Fruit fly (Drosophila melanogaster): Measurements from ENCODE around the gene Cpr72Eb.

The Cpr72Eb gene

dm6 chr3L:16393700-16394099 is 29.0 kb downstream of the Cpr72Eb start (continued):
- TF ChIP-seq gem (tag; optimal IDR thresholded peaks at IDR 0.05) (no peak), lab (GFP tag; optimal IDR thresholded peaks at IDR 0.05) (peak; percentile 22), luna (GFP tag; optimal IDR thresholded peaks at IDR 0.05) (no peak), Optix (GFP tag; IDR thresholded peaks at IDR 0.05) (no peak), CG17359 (tag; optimal IDR thresholded peaks at IDR 0.05) (no peak), Med (GFP tag) (peak; percentile 41), gfzf (GFP tag; optimal IDR thresholded peaks at IDR 0.05) (no peak), BEAF-32 (GFP tag; optimal IDR thresholded peaks at IDR 0.05) (no peak), CG3847 (GFP tag; IDR thresholded peaks at IDR 0.05) (no peak), CG16815 (GFP tag; optimal IDR thresholded peaks at IDR 0.05) (no peak), ci (GFP tag; IDR thresholded peaks at IDR 0.05) (peak; percentile 11; the same call in 1 of the 3 replicates), run (tag; optimal IDR thresholded peaks at IDR 0.05) (no peak), ato (GFP tag; IDR thresholded peaks at IDR 0.05; ENCODE audit: partially characterized antibody) (no peak), CG4328 (GFP tag; optimal IDR thresholded peaks at IDR 0.05) (no peak), CG6175 (GFP tag; IDR thresholded peaks at IDR 0.05) (peak; percentile 81; the same call in 2 of the 3 replicates), CG8290 (GFP tag; optimal IDR thresholded peaks at IDR 0.05) (no peak), CG8290 (tag; optimal IDR thresholded peaks at IDR 0.05) (peak in 1 of 2 experiments; percentile 21), CG15696 (tag; optimal IDR thresholded peaks at IDR 0.05) (no peak), aop (GFP tag; IDR thresholded peaks at IDR 0.05) (no peak), CG15269 (tag; optimal IDR thresholded peaks at IDR 0.05) (no peak), CG34376 (GFP tag; optimal IDR thresholded peaks at IDR 0.05) (no peak), sug (tag; optimal IDR thresholded peaks at IDR 0.05) (peak; percentile 5), Mrtf (GFP tag; IDR thresholded peaks at IDR 0.05) (no peak), CG13894 (tag; optimal IDR thresholded peaks at IDR 0.05) (no peak), CG11456 (GFP tag; IDR thresholded peaks at IDR 0.05) (no peak), CG13775 (GFP tag; optimal IDR thresholded peaks at IDR 0.05) (no peak), slou (GFP tag; optimal IDR thresholded peaks at IDR 0.05) (no peak), Oli (tag; optimal IDR thresholded peaks at IDR 0.05) (no peak), CG6791 (GFP tag; IDR thresholded peaks at IDR 0.05; ENCODE audit: partially characterized antibody) (no peak), MBD-R2 (GFP tag; IDR thresholded peaks at IDR 0.05) (no peak), Hr78 (GFP tag; optimal IDR thresholded peaks at IDR 0.05) (no peak), CG31224 (GFP tag; IDR thresholded peaks at IDR 0.05) (no peak), CG4707 (GFP tag; optimal IDR thresholded peaks at IDR 0.05) (no peak), CG30431 (GFP tag; optimal IDR thresholded peaks at IDR 0.05) (no peak), ac (GFP tag; optimal IDR thresholded peaks at IDR 0.05) (no peak), HmgD (GFP tag; optimal IDR thresholded peaks at IDR 0.05) (no peak), Awh (GFP tag; IDR thresholded peaks at IDR 0.05) (no peak), fru (optimal IDR thresholded peaks at IDR 0.05) (no peak), ash1 (GFP tag; optimal IDR thresholded peaks at IDR 0.05) (no peak), CG18599 (GFP tag; optimal IDR thresholded peaks at IDR 0.05) (no peak), CG12155 (GFP tag; optimal IDR thresholded peaks at IDR 0.05) (no peak), mam (GFP tag; optimal IDR thresholded peaks at IDR 0.05) (no peak), Fer3 (tag; optimal IDR thresholded peaks at IDR 0.05) (no peak), CG42726 (GFP tag; IDR thresholded peaks at IDR 0.05; ENCODE audit: partially characterized antibody) (no peak), CG17328 (GFP tag; IDR thresholded peaks at IDR 0.05) (no peak), inv (GFP tag; IDR thresholded peaks at IDR 0.05; ENCODE audit: partially characterized antibody) (no peak), Opbp (GFP tag; IDR thresholded peaks at IDR 0.05; ENCODE audit: partially characterized antibody) (no peak), zf30C (GFP tag; optimal IDR thresholded peaks at IDR 0.05) (no peak), zen (tag; optimal IDR thresholded peaks at IDR 0.05) (peak; percentile 11), NfI (GFP tag; optimal IDR thresholded peaks at IDR 0.05) (no peak), CG4360 (GFP tag; IDR thresholded peaks at IDR 0.05) (no peak)
